Fruit fly (Drosophila melanogaster): ENCODE results near the gene CG15443.

CG15443 gene

DNA sequence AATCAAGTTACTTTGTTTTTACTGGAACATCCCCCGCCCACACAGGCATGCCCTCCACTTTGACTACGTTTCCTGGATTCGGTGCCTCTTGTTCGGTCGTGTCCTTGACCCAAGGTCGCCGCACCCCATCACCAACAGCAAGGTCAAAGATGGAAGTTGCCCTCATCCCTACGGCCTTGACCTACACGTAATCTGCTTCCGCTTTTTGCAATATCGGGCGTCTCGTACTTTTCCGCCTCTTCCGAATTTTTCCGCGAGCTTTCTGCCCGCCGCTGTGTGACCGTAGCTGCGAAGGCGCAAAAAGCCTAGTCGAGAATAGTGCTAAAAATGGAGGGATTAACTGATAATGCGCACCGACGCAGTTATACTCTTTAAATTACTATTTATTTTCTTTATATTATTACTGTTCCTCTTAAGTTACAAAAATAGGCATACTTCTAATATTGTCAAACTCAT, 6.7 kb downstream of the CG15443 start, which contains the start of gene Gs1l (continued):
- no peak for TF ChIP-seq Ada2b (GFP tag; IDR thresholded peaks at IDR 0.05)
- TF ChIP-seq zen (tag; optimal IDR thresholded peaks at IDR 0.05) = no peak
- TF ChIP-seq CG5953 (GFP tag; IDR thresholded peaks at IDR 0.05) = no peak
- TF ChIP-seq CG15073 (GFP tag; optimal IDR thresholded peaks at IDR 0.05) = no peak
- TF ChIP-seq CG32532 (GFP tag; IDR thresholded peaks at IDR 0.05) = peak; percentile 33; the same call in 1 of the 2 replicates
- TF ChIP-seq pho (GFP tag; optimal IDR thresholded peaks at IDR 0.05) = no peak
- no peak for TF ChIP-seq CG2202 (tag; optimal IDR thresholded peaks at IDR 0.05)
- no peak for TF ChIP-seq CG10431 (GFP tag; optimal IDR thresholded peaks at IDR 0.05)
- TF ChIP-seq Hr78 (GFP tag; optimal IDR thresholded peaks at IDR 0.05) = peak in 1 of 2 experiments; percentile 55
- TF ChIP-seq BEAF-32 (GFP tag; optimal IDR thresholded peaks at IDR 0.05) = no peak
- no peak for TF ChIP-seq CG9437 (GFP tag; optimal IDR thresholded peaks at IDR 0.05)
- peak; percentile 94 for TF ChIP-seq NFAT (GFP tag; IDR thresholded peaks at IDR 0.05)
- no peak for TF ChIP-seq zen2 (GFP tag; IDR thresholded peaks at IDR 0.05; ENCODE audit: partially characterized antibody)
- TF ChIP-seq dm (GFP tag; optimal IDR thresholded peaks at IDR 0.05) = no peak
- TF ChIP-seq en (GFP tag; optimal IDR thresholded peaks at IDR 0.05) = no peak
- peak in 1 of 2 experiments; percentile 21 for TF ChIP-seq Hr51 (GFP tag; optimal IDR thresholded peaks at IDR 0.05)
- TF ChIP-seq Fer3 (tag; optimal IDR thresholded peaks at IDR 0.05) = peak; percentile 5
- peak; percentile 22 for TF ChIP-seq CG12391 (tag; optimal IDR thresholded peaks at IDR 0.05)
- no peak for TF ChIP-seq Hsf (GFP tag; optimal IDR thresholded peaks at IDR 0.05)
- peak; percentile 38 for TF ChIP-seq Dek (tag; optimal IDR thresholded peaks at IDR 0.05)
- no peak for TF ChIP-seq CG42726 (GFP tag; IDR thresholded peaks at IDR 0.05; ENCODE audit: partially characterized antibody)
- no peak for TF ChIP-seq dmrt99B (tag; optimal IDR thresholded peaks at IDR 0.05)
- TF ChIP-seq CG12155 (GFP tag; optimal IDR thresholded peaks at IDR 0.05) = no peak
- no peak for TF ChIP-seq CG15479 (GFP tag; optimal IDR thresholded peaks at IDR 0.05)
- TF ChIP-seq klu (GFP tag; IDR thresholded peaks at IDR 0.05) = no peak
- no peak for TF ChIP-seq so (GFP tag; IDR thresholded peaks at IDR 0.05)
- no peak for TF ChIP-seq crp (GFP tag; optimal IDR thresholded peaks at IDR 0.05)
- peak; percentile 77 for TF ChIP-seq E2f2 (GFP tag; IDR thresholded peaks at IDR 0.05)
- no peak for TF ChIP-seq CG15696 (tag; optimal IDR thresholded peaks at IDR 0.05)
- TF ChIP-seq gem (tag; optimal IDR thresholded peaks at IDR 0.05) = peak; percentile 37
- TF ChIP-seq ham (GFP tag; IDR thresholded peaks at IDR 0.05) = no peak
- no peak for TF ChIP-seq Tbp (GFP tag; optimal IDR thresholded peaks at IDR 0.05)
- no peak for TF ChIP-seq ttk (GFP tag; IDR thresholded peaks at IDR 0.05)
- TF ChIP-seq CG18619 (GFP tag; optimal IDR thresholded peaks at IDR 0.05) = no peak
- no peak for TF ChIP-seq lov (optimal IDR thresholded peaks at IDR 0.05)
- TF ChIP-seq lov (GFP tag; IDR thresholded peaks at IDR 0.05) = no peak
- no peak for TF ChIP-seq MTF-1 (GFP tag; optimal IDR thresholded peaks at IDR 0.05; ENCODE audit: borderline replicate concordance)
- no peak for TF ChIP-seq tio (GFP tag; optimal IDR thresholded peaks at IDR 0.05)
- no peak for TF ChIP-seq dimm (GFP tag; IDR thresholded peaks at IDR 0.05)
- TF ChIP-seq scrt (GFP tag; optimal IDR thresholded peaks at IDR 0.05) = no peak
- TF ChIP-seq sna (GFP tag; IDR thresholded peaks at IDR 0.05; ENCODE audit: partially characterized antibody) = no peak
- TF ChIP-seq CG3995 (GFP tag; optimal IDR thresholded peaks at IDR 0.05) = no peak
- no peak for TF ChIP-seq sisA (GFP tag; IDR thresholded peaks at IDR 0.05)
- no peak for TF ChIP-seq CG11456 (GFP tag; IDR thresholded peaks at IDR 0.05)
- no peak for TF ChIP-seq NK7.1 (GFP tag; optimal IDR thresholded peaks at IDR 0.05)
- no peak for TF ChIP-seq h (optimal IDR thresholded peaks at IDR 0.05)
- no peak for TF ChIP-seq Sin3A (optimal IDR thresholded peaks at IDR 0.05)
- no peak for TF ChIP-seq ac (GFP tag; optimal IDR thresholded peaks at IDR 0.05)
- no peak for TF ChIP-seq Sry-β (GFP tag; optimal IDR thresholded peaks at IDR 0.05)
- TF ChIP-seq lola (GFP tag; optimal IDR thresholded peaks at IDR 0.05) = no peak
- TF ChIP-seq CG11723 (GFP tag; optimal IDR thresholded peaks at IDR 0.05) = no peak

Data from whole organism, embryonic.